Worm (Caenorhabditis elegans): ENCODE data around the gene nhr-135.

nhr-135 gene

ce11 chrV:7142661-7143060 is 49.1 kb upstream of the nhr-135 start (continued):
- TF ChIP-seq ztf-18 (tag; optimal IDR thresholded peaks at IDR 0.05), result no peak
- TF ChIP-seq zim-3 (tag; optimal IDR thresholded peaks at IDR 0.05), result peak; percentile 14
- TF ChIP-seq attf-3 (GFP tag; conservative IDR thresholded peaks at IDR 0.05), result 0 out of 2 replicates have a peak, but pooled peaks have one; percentile 29
- TF ChIP-seq F49E8.2 (tag; optimal IDR thresholded peaks at IDR 0.05; ENCODE audit: insufficient read depth), result peak; percentile 50
- 0 out of 2 replicates have a peak, but pooled peaks have one; percentile 58 for TF ChIP-seq ekl-4 (GFP tag; IDR thresholded peaks at IDR 0.05)
- no peak for TF ChIP-seq sea-2 (GFP tag; IDR thresholded peaks at IDR 0.05)
- TF ChIP-seq B0019.2 (GFP tag; conservative IDR thresholded peaks at IDR 0.05), result 0 out of 2 replicates have a peak, but pooled peaks have one; percentile 50
- TF ChIP-seq attf-6 (GFP tag; IDR thresholded peaks at IDR 0.05), result peak; percentile 82
- TF ChIP-seq Y95B8A.8 (GFP tag; IDR thresholded peaks at IDR 0.05), result 0 out of 2 replicates have a peak, but pooled peaks have one; percentile 29
- TF ChIP-seq atf-7 (tag; optimal IDR thresholded peaks at IDR 0.05), result peak; percentile 25
- peak; percentile 75 for TF ChIP-seq lin-26 (GFP tag; IDR thresholded peaks at IDR 0.05)
- no peak for TF ChIP-seq B0336.3 (GFP tag; IDR thresholded peaks at IDR 0.05)
- TF ChIP-seq egl-18 (GFP tag; IDR thresholded peaks at IDR 0.05), result no peak
- peak; percentile 26 for TF ChIP-seq fkh-3 (tag; optimal IDR thresholded peaks at IDR 0.05)
- 0 out of 2 replicates have a peak, but pooled peaks have one; percentile 47 for TF ChIP-seq ztf-28 (GFP tag; IDR thresholded peaks at IDR 0.05)
- no peak for TF ChIP-seq chd-7 (tag; optimal IDR thresholded peaks at IDR 0.05)
- TF ChIP-seq madf-8 (GFP tag; conservative IDR thresholded peaks at IDR 0.05), result peak; percentile 52
- TF ChIP-seq rpc-1 (optimal IDR thresholded peaks at IDR 0.05), result no peak
- TF ChIP-seq rpc-1 (tag; optimal IDR thresholded peaks at IDR 0.05), result peak; percentile 6
- TF ChIP-seq T26A5.8 (tag; optimal IDR thresholded peaks at IDR 0.05), result no peak
- TF ChIP-seq gei-17 (GFP tag; optimal IDR thresholded peaks at IDR 0.05), result no peak
- peak; percentile 5 for TF ChIP-seq unc-130 (GFP tag; optimal IDR thresholded peaks at IDR 0.05)
- no peak for TF ChIP-seq egl-44 (GFP tag; IDR thresholded peaks at IDR 0.05)
- peak; percentile 76 for TF ChIP-seq snpc-3.4 (tag; optimal IDR thresholded peaks at IDR 0.05)
- TF ChIP-seq Y56A3A.18 (GFP tag; IDR thresholded peaks at IDR 0.05), result no peak
- 0 out of 2 replicates have a peak, but pooled peaks have one; percentile 27 for TF ChIP-seq cebp-2 (GFP tag; IDR thresholded peaks at IDR 0.05)
- no peak for TF ChIP-seq ztf-25 (GFP tag; IDR thresholded peaks at IDR 0.05)
- TF ChIP-seq hlh-26 (GFP tag; conservative IDR thresholded peaks at IDR 0.05), result no peak
- TF ChIP-seq lin-54 (GFP tag; optimal IDR thresholded peaks at IDR 0.05), result no peak
- TF ChIP-seq snpc-4 (GFP tag; optimal IDR thresholded peaks at IDR 0.05), result peak; percentile 91
- TF ChIP-seq snpc-4 (tag; optimal IDR thresholded peaks at IDR 0.05), result peak; percentile 88 to 98 (median 96)
- no peak for TF ChIP-seq ceh-79 (tag; optimal IDR thresholded peaks at IDR 0.05)
- no peak for TF ChIP-seq nhr-27 (tag; optimal IDR thresholded peaks at IDR 0.05)
- peak; percentile 92 for TF ChIP-seq pbrm-1 (GFP tag; IDR thresholded peaks at IDR 0.05)
- no peak for TF ChIP-seq athp-1 (tag; optimal IDR thresholded peaks at IDR 0.05)
- peak; percentile 68 for TF ChIP-seq lsl-1 (GFP tag; optimal IDR thresholded peaks at IDR 0.05)
- TF ChIP-seq F57A8.1 (GFP tag; optimal IDR thresholded peaks at IDR 0.05), result no peak

- no peak for TF ChIP-seq ztf-22 (GFP tag; optimal IDR thresholded peaks at IDR 0.05)
- TF ChIP-seq lin-40 (tag; optimal IDR thresholded peaks at IDR 0.05), result no peak
- no peak for TF ChIP-seq snpc-3.4 (tag; optimal IDR thresholded peaks at IDR 0.05)
- TF ChIP-seq snpc-1.3 (tag; optimal IDR thresholded peaks at IDR 0.05; ENCODE audit: insufficient read depth), result no peak
- TF ChIP-seq ccch-3 (GFP tag; optimal IDR thresholded peaks at IDR 0.05), result no peak
- no peak for TF ChIP-seq F10E7.11 (tag; optimal IDR thresholded peaks at IDR 0.05)
- TF ChIP-seq unc-130 (GFP tag; optimal IDR thresholded peaks at IDR 0.05), result no peak
- TF ChIP-seq K12H6.12 (tag; optimal IDR thresholded peaks at IDR 0.05), result no peak
- TF ChIP-seq Y67H2A.10 (GFP tag; conservative IDR thresholded peaks at IDR 0.05), result no peak
- TF ChIP-seq nhr-80 (tag; optimal IDR thresholded peaks at IDR 0.05), result no peak
Observed at ce11 chrV:7141864-7142263, 48.3 kb upstream of the nhr-135 start, which contains the start of gene ugt-40. Gene ugt-40 (minus strand): TSS chrV:7141964.

Data from whole organism, young adult.